Fruit fly (Drosophila melanogaster) S2 (cell line): ENCODE measurements around the gene Ogg1.

Experiments used
- CG8478 ChIP-seq: fragments of >200 bp; optimal IDR thresholded peaks from 2 replicates; lab custom pipeline; 2018
- CTCF ChIP-seq, 2 experiments: fragments of >200 bp; optimal IDR thresholded peaks; 2 replicates each; lab custom pipeline; 2018

Gene Ogg1

DNA sequence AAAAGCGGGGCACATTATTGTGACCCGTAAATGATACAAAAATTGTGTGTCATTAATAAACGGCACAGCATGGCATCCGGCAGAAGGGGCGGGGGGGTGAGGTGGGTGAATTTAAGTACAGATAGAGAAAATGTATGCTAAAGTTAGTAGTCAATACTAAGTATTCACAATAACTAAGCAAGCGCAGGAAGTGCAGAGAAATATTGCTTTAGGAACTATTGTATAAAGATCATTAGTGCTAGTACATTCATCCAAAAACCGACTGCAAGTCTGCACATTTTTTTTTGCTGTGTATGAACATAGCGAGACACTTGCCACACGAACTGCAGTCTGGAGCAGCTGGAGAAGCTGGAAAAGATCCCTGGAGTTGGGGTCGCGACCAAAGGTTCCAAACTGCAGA lies 20.7 kb upstream of the Ogg1 start:
- TF ChIP-seq CTCF (optimal IDR thresholded peaks at IDR 0.05; lab: Kevin White, UChicago) (no peak), CG8478 (lab: Kevin White, UChicago) (no peak)

DNA sequence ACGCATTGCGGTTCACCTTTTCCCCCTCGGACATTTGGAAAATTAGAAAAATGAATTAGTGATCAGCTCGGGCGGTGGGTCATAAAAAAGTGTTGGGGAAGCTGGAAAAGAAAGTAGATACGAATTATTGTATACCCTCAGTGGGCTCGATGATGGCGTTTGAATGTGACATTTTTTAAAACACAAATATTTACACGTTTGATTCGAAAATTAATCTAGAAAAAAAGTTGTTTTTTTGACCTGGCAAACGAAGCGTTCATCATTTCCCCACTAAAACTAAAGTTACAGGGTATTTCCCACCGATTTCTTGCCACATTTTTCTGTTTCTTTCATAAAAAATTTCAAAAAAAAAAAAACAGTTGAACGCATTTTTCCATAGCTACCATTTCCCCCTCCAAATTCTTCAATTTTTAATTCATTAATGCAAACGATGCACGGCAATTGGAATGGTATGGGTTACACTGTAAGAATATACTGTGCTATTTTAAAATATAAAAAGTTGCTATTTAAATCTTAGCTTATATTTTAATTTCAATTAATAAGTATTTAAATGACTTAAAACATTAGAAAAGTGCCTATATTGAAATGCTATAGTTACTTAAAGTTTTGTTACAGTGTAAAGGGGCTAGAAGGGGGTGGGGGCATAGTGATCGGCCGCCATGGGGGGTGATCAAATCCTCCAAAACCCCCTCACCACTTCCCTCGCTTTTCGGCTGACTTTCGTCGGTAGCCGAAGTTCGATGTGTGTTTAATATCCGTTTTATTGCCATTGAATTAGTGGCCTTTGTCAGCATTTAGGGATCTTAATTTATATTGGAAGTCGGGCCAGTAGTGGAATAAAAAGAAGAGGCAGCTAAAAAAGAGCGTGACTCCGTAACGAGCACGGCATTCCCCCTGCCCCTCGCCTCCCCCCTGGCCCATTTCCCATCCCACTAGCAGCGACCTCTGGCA lies 18.5 kb upstream of the Ogg1 start:
- no peak for TF ChIP-seq CTCF (optimal IDR thresholded peaks at IDR 0.05; lab: Kevin White, UChicago)
- TF ChIP-seq CG8478 (lab: Kevin White, UChicago), result no peak

DNA sequence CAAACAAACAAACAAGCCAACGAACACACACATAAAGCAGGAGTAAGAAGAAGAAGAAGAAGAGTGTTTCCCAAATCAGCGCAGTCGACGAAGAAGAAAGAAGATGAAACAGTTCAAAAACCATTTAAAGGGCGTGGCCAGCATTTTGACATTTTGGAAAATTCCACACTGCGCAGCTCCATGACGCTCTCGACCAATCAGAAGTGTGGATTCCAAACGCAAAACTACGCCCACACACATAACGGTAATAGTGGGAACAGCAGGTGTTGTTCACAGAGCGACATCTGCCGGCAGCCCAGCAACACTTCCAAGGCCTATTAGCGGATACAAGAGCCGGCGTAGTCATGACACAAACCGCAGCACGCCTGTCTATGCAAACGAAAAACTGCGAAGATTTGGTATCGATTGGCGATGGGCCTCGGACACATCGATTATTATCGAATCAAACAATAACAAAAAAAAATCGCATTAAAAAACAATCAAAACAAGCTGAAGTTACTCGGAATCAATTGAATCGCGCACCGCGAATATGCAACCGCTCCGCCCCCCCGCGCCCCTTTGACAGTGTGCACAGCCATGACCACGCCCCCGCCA lies 13.4 kb upstream of the Ogg1 start, which contains the start of gene Rubicon:
TSS of gene Rubicon (plus strand) at position 433 of the 594 bp plus-strand sequence.
- TF ChIP-seq CG8478 (lab: Kevin White, UChicago) (no peak), CTCF (optimal IDR thresholded peaks at IDR 0.05; lab: Kevin White, UChicago) (peak; percentile 98 to 99)

DNA sequence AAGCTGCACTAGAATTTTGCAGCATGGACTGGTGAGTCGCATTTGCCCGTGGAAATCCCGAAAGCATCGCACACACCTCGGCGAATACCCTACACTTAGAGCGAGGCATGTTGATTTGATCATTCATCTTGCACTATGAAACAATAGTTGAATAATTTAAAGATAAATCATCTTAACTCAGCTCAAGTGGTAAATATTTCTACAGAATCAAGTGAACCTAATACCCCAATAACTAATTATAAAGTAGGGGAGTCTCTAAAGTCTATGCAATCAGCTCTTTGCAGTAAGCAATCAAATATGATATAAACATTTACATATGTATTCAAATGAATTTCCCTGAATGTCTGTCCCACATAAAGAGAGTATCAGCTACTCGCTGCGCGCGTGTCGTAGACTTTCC lies 12.7 kb upstream of the Ogg1 start:
- TF ChIP-seq CTCF (optimal IDR thresholded peaks at IDR 0.05; lab: Kevin White, UChicago) (no peak), CG8478 (lab: Kevin White, UChicago) (no peak)

DNA sequence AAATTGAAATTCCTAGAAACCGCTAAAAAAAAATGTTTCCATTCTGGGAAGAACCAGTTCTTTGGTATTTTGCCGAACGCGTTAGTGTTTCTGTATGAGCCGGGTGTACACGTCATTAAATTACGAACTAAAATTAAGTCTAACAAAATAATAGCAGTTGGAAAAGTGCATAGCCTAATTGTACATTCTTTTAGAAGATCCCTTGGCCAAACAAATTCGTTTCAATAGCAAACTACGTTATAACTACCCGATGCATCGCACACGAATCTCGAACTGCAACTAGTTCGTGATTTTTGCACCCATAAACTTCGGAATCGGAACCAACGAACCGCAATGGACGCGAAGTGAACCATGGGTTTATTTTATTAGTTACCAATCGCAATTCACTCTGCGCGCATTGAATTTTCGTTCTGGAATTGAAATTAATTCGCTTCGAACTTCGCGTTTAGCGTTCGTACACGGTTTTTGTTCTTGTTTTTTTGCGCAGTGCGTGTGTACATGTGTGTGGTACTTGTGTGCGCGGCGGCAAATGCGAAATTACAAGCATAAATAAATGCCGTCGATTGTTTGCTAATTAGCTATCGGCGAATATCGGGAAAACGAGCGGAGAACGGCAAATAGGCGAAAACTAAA lies 8.8 kb upstream of the Ogg1 start, which contains the start of gene CAH3:
TSS of gene CAH3 (plus strand) at position 64 of the 633 bp plus-strand sequence.
- TF ChIP-seq CTCF (optimal IDR thresholded peaks at IDR 0.05; lab: Kevin White, UChicago) (no peak), CG8478 (lab: Kevin White, UChicago) (no peak)

DNA sequence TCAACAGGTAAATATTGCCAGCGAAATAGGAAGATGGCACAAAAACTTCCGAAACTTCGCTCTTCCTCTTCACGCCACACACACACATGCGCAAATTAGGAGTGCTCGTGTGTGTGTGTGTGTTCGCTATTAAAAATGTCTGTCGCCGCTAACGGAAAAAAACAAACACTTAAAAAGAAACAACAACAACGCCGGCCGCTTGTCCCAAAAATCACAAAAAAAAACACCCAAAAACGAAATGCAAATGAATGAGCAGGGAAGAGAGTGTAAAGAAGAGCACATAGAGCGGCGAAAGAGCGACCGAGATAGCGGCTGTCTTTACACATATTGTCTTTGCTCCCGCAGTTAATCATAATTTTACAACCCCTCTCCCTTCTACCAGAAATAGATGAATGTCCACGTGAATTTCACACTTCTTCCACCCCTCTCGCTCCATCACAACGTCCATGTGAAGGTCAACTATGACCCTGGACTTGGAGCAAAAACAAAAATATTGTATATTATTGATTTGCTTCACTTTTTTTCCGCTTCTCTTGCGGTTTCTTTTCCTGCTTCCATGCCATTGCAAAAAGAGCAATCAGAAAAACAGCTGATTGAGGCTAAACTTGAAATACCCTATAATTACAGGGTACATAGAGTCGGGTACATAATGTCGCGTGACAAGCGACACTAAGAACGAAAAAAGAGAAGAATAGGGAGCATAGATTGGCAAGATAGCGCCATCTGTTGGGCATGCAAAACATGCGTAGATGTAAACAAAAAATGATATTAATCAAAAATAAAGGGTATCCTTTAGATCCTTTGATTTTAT lies 8.1 kb upstream of the Ogg1 start:
- TF ChIP-seq CG8478 (lab: Kevin White, UChicago), result no peak
- TF ChIP-seq CTCF (optimal IDR thresholded peaks at IDR 0.05; lab: Kevin White, UChicago), result peak; percentile 59 to 74

DNA sequence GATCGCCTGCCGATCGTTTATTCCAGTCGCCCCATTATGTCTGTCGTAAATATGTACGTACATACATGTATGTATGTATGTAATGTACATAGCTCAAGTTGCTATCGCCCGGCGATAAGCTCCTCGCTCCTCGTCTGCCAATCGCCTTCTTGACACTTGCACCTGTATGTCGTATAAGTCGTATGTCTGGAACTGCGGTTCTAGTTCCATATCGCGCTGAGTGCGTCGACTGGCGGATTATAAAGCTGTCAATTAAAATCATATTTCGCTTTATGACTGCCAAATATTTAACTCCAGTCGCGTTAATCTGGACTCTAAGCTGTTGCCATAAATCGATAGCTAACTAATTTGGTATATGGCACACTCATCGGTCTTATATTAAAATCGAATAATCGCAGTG lies 4.7 kb upstream of the Ogg1 start:
- TF ChIP-seq CTCF (optimal IDR thresholded peaks at IDR 0.05; lab: Kevin White, UChicago) (no peak), CG8478 (lab: Kevin White, UChicago) (no peak)

DNA sequence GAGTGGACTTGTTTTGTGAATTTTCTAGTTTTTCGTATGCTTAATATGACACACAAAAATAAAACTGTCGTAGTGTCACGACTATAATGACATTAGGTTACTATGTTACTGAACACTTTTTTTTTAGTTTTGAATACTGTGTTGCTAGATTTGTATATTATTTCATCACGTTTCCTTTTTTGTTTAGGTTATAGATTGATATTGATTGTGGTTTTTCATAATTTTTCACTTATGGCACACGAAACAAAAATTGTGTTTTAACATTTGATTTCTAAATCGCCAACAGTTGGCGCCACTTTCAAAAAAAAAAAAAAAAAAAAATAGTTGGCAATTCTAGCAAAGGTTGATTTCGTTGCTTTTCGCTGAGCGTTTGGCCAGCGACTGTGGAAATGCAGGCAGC lies 3.4 kb downstream of the Ogg1 start, which contains the start of gene CG11294:
TSS of gene CG11294 (minus strand) at position 101 of the 400 bp plus-strand sequence.
- TF ChIP-seq CTCF (optimal IDR thresholded peaks at IDR 0.05; lab: Kevin White, UChicago) (no peak), CG8478 (lab: Kevin White, UChicago) (no peak)

DNA sequence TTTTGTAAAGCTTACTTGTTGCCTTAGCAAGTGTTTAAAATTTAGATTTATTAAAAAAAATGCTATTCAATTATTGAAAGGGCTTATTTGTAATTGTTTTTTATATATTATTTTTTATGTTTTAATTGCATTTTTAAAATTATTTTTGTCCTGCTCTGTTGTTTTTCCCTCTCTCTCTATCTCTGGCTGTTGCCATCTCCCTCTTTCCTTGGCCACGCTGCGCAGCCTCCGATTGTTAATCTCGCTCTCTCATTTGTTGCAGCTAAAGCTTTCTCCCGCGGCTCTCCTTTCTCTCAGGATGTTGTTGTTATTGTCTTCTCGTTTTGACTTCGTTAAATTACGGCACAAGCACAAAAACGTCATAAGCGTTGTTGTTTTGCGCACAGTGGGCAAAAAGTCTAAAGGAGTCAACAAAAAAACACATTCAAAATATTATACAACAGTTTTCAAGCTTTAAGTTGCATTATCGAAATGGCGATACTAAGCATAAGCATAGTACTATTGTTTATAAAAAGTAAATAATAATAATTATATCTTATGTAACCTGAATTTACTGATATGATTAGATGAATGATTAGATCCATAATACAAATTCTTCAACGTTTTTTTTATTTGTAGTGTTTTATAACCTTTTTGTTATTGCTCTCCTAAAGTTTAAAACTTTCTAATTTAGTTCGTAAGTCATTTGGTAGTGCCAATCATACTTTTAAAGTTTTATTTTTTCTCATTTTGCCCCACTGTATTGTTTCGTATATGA lies 4.1 kb downstream of the Ogg1 start:
- no peak for TF ChIP-seq CTCF (optimal IDR thresholded peaks at IDR 0.05; lab: Kevin White, UChicago)
- no peak for TF ChIP-seq CG8478 (lab: Kevin White, UChicago)

DNA sequence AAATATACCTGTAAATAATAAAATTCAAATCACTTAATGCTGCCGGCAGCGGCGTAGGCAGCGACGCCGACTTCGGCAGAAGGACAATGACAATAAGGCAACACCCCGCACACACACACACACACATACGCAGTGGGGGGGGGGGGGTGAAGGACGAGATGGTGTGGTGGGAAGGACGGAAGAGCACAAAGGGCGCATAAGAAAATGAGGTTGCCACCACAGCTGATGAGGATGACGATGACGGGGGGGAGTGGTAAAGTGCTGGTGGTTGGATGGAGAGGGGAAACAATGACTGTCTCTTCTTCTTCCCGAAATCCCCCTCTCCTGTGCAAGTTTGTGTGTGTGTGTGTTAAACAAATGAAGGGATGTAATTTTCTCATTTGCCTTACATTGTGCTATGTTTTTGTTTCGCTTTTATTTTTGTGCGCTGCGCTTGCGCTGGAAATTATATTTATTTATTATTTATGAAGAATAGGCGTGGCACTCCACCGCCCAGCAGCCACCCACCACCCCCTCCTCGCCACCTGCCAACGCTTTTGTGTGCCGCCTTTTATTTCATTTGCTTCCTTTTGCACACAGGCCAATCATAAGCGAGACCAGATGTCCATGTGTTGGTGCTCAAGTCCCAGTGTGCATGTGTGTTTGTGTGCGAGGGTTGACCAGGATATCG lies 4.8 kb downstream of the Ogg1 start:
- TF ChIP-seq CTCF (optimal IDR thresholded peaks at IDR 0.05; lab: Kevin White, UChicago), result no peak
- TF ChIP-seq CG8478 (lab: Kevin White, UChicago), result no peak

DNA sequence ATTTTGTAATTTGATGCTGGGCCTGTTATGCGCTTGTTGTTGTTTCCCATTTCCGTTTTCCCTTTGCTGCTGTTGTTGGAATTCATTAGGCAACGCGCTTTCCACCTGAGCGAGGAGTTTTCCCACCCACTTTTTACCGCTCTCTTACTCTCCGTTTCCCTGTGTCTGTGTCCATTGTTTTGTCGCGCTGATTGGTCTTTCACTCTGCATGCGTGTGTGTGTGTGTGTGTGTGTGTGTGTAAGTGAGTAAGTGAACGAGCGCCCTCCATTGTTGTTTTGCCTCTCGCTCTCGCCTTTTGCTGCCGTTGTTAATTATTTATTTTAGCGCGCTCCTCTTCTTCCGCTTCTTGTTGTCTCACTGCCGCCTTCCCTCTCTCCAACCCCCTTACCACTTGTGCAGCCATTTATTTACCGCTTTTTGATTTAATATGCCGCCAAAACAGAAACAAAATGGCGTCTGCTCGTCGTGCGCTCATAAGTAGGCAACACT lies 6.0 kb downstream of the Ogg1 start:
- no peak for TF ChIP-seq CTCF (optimal IDR thresholded peaks at IDR 0.05; lab: Kevin White, UChicago)
- TF ChIP-seq CG8478 (lab: Kevin White, UChicago), result no peak

DNA sequence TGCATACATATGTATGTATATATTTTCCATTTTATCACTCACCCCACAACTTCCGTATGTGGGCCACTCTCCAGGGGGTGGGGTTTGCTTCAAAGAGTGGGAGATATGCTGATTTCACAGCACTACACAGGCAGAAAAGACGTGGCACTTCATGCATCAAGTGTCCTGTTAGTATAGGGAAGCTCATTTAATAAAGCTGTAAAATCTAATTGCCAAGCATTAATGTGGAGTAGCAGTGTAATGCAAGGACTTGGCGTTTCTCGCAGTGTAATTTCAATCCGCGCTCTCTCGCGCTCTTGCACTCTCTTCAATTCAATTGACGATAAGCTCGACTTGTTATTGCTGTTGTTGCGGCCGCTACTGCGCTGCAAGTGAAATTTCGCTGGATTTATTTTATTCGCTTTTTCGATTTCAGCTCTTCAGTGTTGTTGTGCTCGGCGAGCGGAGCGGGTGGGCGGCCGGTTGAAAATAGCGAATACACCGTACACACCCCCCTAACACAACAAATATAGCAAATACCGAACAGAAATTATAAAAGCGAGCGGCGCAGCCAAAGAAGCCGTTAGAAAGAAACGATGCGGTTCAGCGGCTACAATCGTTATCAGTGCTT lies 19.2 kb downstream of the Ogg1 start, which contains the start of gene Hexo2:
TSS of gene Hexo2 (plus strand) at position 419 of the 610 bp plus-strand sequence.
- no peak for TF ChIP-seq CTCF (optimal IDR thresholded peaks at IDR 0.05; lab: Kevin White, UChicago)
- TF ChIP-seq CG8478 (lab: Kevin White, UChicago), result no peak
